Worm (Caenorhabditis elegans): ENCODE results near the gene zen-4.

Gene zen-4

DNA sequence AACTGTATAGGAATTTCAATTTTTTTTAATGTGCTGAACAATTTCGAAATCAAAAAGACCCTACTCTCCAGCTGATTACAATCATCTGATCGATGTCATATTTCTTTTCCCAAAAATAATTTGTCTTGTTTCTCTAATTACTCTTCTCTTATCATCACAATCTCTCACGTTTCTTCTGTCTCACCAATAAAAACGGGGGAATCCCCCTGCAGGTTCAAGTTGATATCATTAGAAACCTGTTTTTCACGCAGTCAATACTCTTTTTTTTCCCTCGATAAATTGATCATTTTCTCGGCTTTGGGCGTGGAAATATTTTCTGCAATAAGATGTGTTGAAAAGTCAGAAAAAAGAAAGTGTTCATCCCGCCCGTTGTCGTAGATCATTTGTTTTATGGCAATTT, 18.2 kb upstream of the zen-4 start:
- TF ChIP-seq nhr-10 (tag; optimal IDR thresholded peaks at IDR 0.05) (no peak), sma-9 (GFP tag; optimal IDR thresholded peaks at IDR 0.05) (peak; percentile 98), sma-9 (tag; optimal IDR thresholded peaks at IDR 0.05) (no peak), aly-2 (tag; optimal IDR thresholded peaks at IDR 0.05) (no peak), fos-1 (tag; optimal IDR thresholded peaks at IDR 0.05) (peak; percentile 73), mab-5 (tag; optimal IDR thresholded peaks at IDR 0.05) (no peak), lin-13 (GFP tag; optimal IDR thresholded peaks at IDR 0.05) (no peak), elt-1 (tag; optimal IDR thresholded peaks at IDR 0.05) (no peak), sem-4 (tag; optimal IDR thresholded peaks at IDR 0.05) (no peak), alr-1 (tag; optimal IDR thresholded peaks at IDR 0.05) (no peak), ceh-16 (tag; optimal IDR thresholded peaks at IDR 0.05) (no peak), ztf-11 (tag; optimal IDR thresholded peaks at IDR 0.05) (no peak), nhr-23 (tag; optimal IDR thresholded peaks at IDR 0.05) (no peak), blmp-1 (tag; optimal IDR thresholded peaks at IDR 0.05; ENCODE audit: insufficient read depth) (no peak), snpc-4 (tag; optimal IDR thresholded peaks at IDR 0.05) (no peak), unc-62 (GFP tag; optimal IDR thresholded peaks at IDR 0.05) (no peak), nhr-12 (tag; optimal IDR thresholded peaks at IDR 0.05) (no peak), nhr-237 (tag; optimal IDR thresholded peaks at IDR 0.05) (no peak), elt-3 (tag; optimal IDR thresholded peaks at IDR 0.05) (no peak), crh-2 (tag; optimal IDR thresholded peaks at IDR 0.05) (peak; percentile 38), Y55F3AM.14 (GFP tag; optimal IDR thresholded peaks at IDR 0.05) (no peak), nhr-25 (tag; optimal IDR thresholded peaks at IDR 0.05) (peak; percentile 76), mbf-1 (tag; optimal IDR thresholded peaks at IDR 0.05) (no peak), nhr-77 (tag; optimal IDR thresholded peaks at IDR 0.05) (no peak), lsy-2 (tag; optimal IDR thresholded peaks at IDR 0.05) (peak in 1 of 2 experiments; percentile 46), sma-3 (GFP tag; optimal IDR thresholded peaks at IDR 0.05) (peak; percentile 92), lin-39 (tag; optimal IDR thresholded peaks at IDR 0.05) (no peak), lin-11 (tag; optimal IDR thresholded peaks at IDR 0.05) (no peak), ceh-82 (tag; optimal IDR thresholded peaks at IDR 0.05) (no peak), nhr-21 (tag; optimal IDR thresholded peaks at IDR 0.05) (peak; percentile 84), unc-39 (tag; optimal IDR thresholded peaks at IDR 0.05) (no peak), ztf-4 (tag; optimal IDR thresholded peaks at IDR 0.05) (no peak), C34F6.9 (tag; optimal IDR thresholded peaks at IDR 0.05) (no peak), ztf-1 (GFP tag; conservative IDR thresholded peaks at IDR 0.05) (no peak), ama-1 (optimal IDR thresholded peaks at IDR 0.05) (no peak), R02D3.7 (tag; optimal IDR thresholded peaks at IDR 0.05) (no peak), unc-55 (GFP tag; optimal IDR thresholded peaks at IDR 0.05) (no peak), peb-1 (tag; optimal IDR thresholded peaks at IDR 0.05) (no peak), nhr-6 (tag; optimal IDR thresholded peaks at IDR 0.05) (no peak), ZK546.5 (tag; optimal IDR thresholded peaks at IDR 0.05) (no peak), dmd-4 (tag; optimal IDR thresholded peaks at IDR 0.05) (no peak), gmeb-1 (tag; optimal IDR thresholded peaks at IDR 0.05) (peak; percentile 30), zag-1 (tag; optimal IDR thresholded peaks at IDR 0.05) (no peak), egl-27 (tag; optimal IDR thresholded peaks at IDR 0.05) (peak; percentile 57), nhr-129 (tag; optimal IDR thresholded peaks at IDR 0.05) (peak; percentile 31), skn-1 (tag; optimal IDR thresholded peaks at IDR 0.05) (no peak), F13H6.1 (tag; optimal IDR thresholded peaks at IDR 0.05) (peak; percentile 27), mdl-1 (tag; optimal IDR thresholded peaks at IDR 0.05) (peak; percentile 24 to 63), nhr-11 (tag; optimal IDR thresholded peaks at IDR 0.05) (no peak)

DNA sequence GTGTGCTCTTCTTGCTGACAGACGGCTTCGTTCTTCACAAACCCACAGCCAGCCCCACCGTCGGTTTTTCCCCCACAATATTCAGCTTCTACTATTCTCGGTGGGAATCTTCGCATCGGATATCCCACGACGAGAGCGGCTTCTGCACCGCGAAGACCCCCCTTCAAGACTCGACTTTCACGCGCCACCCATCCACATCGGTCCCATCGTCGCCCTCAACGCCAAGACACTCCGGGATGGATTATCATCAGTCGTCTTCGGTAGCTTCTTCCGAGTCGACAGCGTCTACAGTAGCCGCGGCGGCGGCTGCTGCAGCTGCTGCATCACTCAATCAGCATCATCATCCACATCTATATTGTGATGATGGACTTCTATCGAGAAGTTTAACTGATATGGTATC, 13.6 kb upstream of the zen-4 start:
- TF ChIP-seq gmeb-1 (tag; optimal IDR thresholded peaks at IDR 0.05) (no peak), aly-2 (tag; optimal IDR thresholded peaks at IDR 0.05) (no peak)
